Fruit fly (Drosophila melanogaster) whole organism: Measurements from ENCODE around the gene Gr28b.
A peak's percentile ranks its signal among the peaks of the same experiment; 100 is the strongest.

ENCODE experiments used
- CG8478 ChIP-seq: fragments of >200 bp; optimal IDR thresholded peaks from 2 replicates; lab custom pipeline; 2018; ENCODE audit warnings: inconsistent platforms
- Dll ChIP-seq: fragments of >200 bp; optimal IDR thresholded peaks from 2 replicates; lab custom pipeline; 2017
- EcR ChIP-seq, 2 experiments: fragments of >200 bp; optimal IDR thresholded peaks; 2 replicates each; lab custom pipeline; 2017; ENCODE audit warnings: missing biosample characterization in 2 of 2, missing genetic modification characterization in 2 of 2, missing genetic modification reagents in 2 of 2
- pan ChIP-seq: fragments of >200 bp; optimal IDR thresholded peaks from 2 replicates; lab custom pipeline; 2017
- psq ChIP-seq: fragments of >200 bp; optimal IDR thresholded peaks from 2 replicates; lab custom pipeline; 2017

DNA sequence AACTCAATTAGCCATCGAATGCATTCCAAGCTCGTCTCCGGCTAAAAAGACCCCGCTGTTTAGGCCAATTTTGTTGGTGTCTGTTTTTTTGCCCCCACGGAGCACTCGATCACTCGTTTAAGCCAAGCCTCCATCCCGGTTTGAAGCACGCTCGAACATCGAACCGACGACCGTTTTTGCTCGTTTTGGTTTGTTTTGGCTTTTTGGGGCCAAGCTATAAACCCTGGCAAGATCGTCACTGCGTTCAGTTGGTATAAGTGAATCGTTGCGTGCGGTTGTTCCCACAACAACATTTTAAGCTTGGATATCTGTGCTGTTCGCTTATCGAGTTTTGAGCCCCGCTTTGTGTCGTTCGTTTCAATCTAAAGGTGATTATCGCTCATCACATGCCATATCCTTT, 4.3 kb upstream of the Gr28b start, which contains the start of gene CG6055:
- TF ChIP-seq CG8478 (no peak), Dll (lab: Kevin White, UChicago) (no peak), pan (lab: Kevin White, UChicago) (no peak), psq (lab: Kevin White, UChicago) (no peak), EcR (GFP tag; optimal IDR thresholded peaks at IDR 0.05; lab: Kevin White, UChicago) (peak in 1 of 2 experiments; percentile 6)
